Fruit fly (Drosophila melanogaster) whole organism, embryonic: ENCODE data around the gene Hacd1.

Experiments
- Abd-B ChIP-seq: fragments of 200-800 bp; sonication (Bioruptor generic); optimal IDR thresholded peaks from 2 replicates; lab custom pipeline; 2018; ENCODE audit warnings: missing biosample characterization, mild to moderate bottlenecking, missing genetic modification characterization, moderate library complexity
- Asciz ChIP-seq: fragments of 200-800 bp; sonication (Bioruptor generic); optimal IDR thresholded peaks from 2 replicates; lab custom pipeline; 2017; ENCODE audit warnings: missing biosample characterization, mild to moderate bottlenecking, missing genetic modification characterization, missing genetic modification reagents
- CG18619 ChIP-seq: fragments of 200-800 bp; sonication (Bioruptor generic); optimal IDR thresholded peaks from 3 replicates; lab custom pipeline; 2017; ENCODE audit warnings: missing biosample characterization, mild to moderate bottlenecking, missing genetic modification characterization
- CG2889 ChIP-seq: fragments of 200-800 bp; sonication (Bioruptor generic); IDR thresholded peaks from 3 replicates; pipeline ENCODE4 v1.3.6; 2022; ENCODE audit warnings: missing biosample characterization, missing genetic modification characterization
- CG34376 ChIP-seq: fragments of 200-800 bp; sonication (Bioruptor generic); optimal IDR thresholded peaks from 2 replicates; lab custom pipeline; 2018; ENCODE audit warnings: missing biosample characterization, mild to moderate bottlenecking, missing genetic modification characterization
- CG8388 ChIP-seq: fragments of 200-800 bp; sonication (Bioruptor generic); optimal IDR thresholded peaks from 2 replicates; lab custom pipeline; 2019; ENCODE audit warnings: missing biosample characterization, mild to moderate bottlenecking, missing genetic modification characterization, moderate library complexity
- ab ChIP-seq: fragments of 200-800 bp; sonication (Bioruptor generic); optimal IDR thresholded peaks from 2 replicates; lab custom pipeline; 2016; ENCODE audit warnings: missing biosample characterization, missing genetic modification characterization
- esg ChIP-seq: fragments of 200-800 bp; sonication (Bioruptor generic); conservative IDR thresholded peaks from 2 replicates; pipeline ENCODE4 v1.3.6; 2022; ENCODE audit warnings: missing biosample characterization, missing genetic modification characterization
- nerfin-1 ChIP-seq: fragments of 200-800 bp; sonication (Bioruptor generic); optimal IDR thresholded peaks from 3 replicates; lab custom pipeline; 2019; ENCODE audit warnings: missing biosample characterization, mild to moderate bottlenecking, missing genetic modification characterization, moderate library complexity
- unc-4 ChIP-seq: fragments of 200-800 bp; sonication (Bioruptor generic); IDR thresholded peaks from 2 replicates; pipeline ENCODE4 v1.3.6; 2022; ENCODE audit warnings: missing biosample characterization, missing genetic modification characterization; ENCODE audit not compliant: partially characterized antibody

DNA sequence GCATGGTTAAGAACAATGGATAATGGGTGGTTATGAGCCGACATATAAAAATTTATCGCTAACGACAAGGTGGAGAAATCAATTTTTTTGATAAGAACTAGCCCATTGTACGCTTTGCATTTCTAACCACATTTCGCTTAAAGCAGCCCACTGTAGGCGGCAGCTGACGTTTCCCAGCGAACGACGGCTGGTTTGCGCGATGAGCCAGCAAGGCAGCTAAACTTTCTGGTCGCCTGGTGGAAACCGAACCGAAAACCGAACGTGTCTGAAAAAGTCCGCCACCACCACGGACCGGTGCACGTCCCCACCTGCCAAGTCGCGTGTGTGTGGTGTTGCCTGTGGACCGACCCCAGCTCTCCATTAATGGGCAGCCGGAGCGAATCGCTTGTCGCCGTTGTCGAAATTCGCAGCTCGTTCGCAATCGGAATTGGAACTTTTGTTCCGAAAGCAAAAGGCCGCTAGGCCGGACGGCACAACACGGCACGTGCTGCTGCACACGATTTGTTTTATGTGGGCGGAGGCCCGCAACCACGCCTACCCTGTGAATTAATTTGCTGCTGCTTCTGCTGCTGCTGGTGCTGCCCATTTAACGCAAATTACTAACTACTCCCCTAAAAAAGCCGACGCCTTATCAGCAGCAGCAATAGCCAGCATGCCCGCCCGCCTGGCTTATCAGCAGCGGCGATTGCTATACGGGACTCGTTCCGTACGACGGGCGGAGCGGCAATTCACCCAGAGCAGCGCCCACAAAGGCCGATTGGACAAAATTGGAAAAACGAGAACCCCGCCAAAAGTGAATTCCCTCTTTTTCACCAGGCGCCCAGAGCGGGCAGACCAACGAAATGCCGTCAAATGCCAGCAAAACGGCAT is 1.1 kb upstream of the Hacd1 start:
- TF ChIP-seq CG8388 (GFP tag; lab: Kevin White, UChicago) (peak; percentile 25), esg (no peak), unc-4 (GFP tag; lab: Robert Waterston, UW) (no peak), nerfin-1 (peak; percentile 83), CG34376 (peak; percentile 97), Asciz (GFP tag; lab: Kevin White, UChicago) (no peak), CG2889 (GFP tag; lab: Robert Waterston, UW) (no peak), ab (GFP tag; lab: Kevin White, UChicago) (no peak), Abd-B (GFP tag; lab: Kevin White, UChicago) (no peak), CG18619 (GFP tag; lab: Kevin White, UChicago) (no peak)
